Worm (Caenorhabditis elegans): ENCODE data around the gene ugt-35.
A peak's percentile ranks its signal among the peaks of the same experiment; 100 is the strongest.

DNA sequence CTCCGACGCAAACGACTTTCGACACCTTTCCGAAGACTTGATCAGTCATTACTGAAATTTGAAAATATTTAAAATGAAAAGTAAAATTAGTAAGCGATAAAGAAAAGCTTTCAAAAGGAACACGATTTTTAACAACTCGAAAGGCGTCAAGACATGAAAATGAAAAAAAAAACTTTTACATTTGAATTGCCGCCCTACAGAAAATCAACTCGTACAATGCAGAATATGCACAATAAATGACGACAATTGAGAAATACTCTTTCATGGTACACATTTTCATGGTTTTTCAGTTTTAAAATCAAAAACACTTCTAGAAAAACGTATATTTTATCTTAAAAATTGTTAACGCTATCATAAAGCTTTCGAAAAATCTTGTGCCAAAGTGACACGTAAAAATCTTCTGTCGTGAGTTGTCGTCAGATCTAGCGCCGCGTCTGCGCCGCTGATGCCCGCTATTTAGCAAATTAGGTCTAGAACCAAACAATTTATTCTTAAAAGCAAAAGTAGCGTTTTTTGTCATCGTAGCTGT lies 7.4 kb upstream of the ugt-35 start, which contains the start of gene sqv-4:
- TF ChIP-seq lsy-2 (tag; optimal IDR thresholded peaks at IDR 0.05) (peak in 1 of 2 experiments; percentile 33), jun-1 (tag; optimal IDR thresholded peaks at IDR 0.05) (no peak), mxl-3 (GFP tag; optimal IDR thresholded peaks at IDR 0.05) (no peak), nhr-25 (tag; optimal IDR thresholded peaks at IDR 0.05; ENCODE audit: borderline replicate concordance, insufficient read depth) (no peak)

Data from whole organism, L4 larva.